Worm (Caenorhabditis elegans): Measurements from ENCODE around the gene F55G11.6.

DNA sequence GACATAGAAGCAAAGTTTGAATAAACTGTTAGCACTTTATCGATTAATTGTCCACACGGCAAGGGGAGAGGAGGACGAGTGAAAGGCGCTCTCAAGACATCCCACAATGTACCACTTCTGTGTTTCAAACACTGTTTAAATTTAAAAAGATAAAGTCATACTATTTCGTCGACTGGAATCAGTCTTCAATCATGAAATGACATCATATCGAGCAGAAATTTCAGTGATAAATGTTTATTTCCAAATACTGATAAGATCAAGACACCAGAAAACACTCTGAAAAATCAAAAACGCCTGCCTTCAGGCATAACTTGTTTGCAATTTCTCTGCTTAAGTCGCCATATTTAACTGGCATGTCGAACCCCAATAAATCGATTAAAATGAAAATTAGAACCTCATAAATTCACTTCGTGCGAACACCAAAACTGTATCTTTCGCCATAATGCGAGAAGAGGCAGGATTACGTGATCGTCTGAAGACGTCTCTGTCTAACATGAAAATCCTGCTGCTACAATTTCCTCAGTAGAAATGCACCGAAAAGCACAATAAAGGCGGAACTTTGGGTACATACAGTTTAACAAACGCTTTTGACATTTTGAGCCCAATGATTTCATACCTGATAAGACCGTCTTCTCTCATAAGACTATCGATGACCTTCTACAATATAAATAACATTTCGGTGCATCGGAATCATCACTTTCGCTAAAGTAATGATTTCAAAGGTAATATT, 20.6 kb downstream of the F55G11.6 start, which contains the start of gene K10D11.2:
- TF ChIP-seq flt-1 (GFP tag; IDR thresholded peaks at IDR 0.05) (no peak), T22C8.4 (GFP tag; IDR thresholded peaks at IDR 0.05) (no peak), klf-2 (GFP tag; conservative IDR thresholded peaks at IDR 0.05) (no peak), med-1 (GFP tag; optimal IDR thresholded peaks at IDR 0.05; ENCODE audit: insufficient read depth) (no peak), cog-1 (tag; optimal IDR thresholded peaks at IDR 0.05) (no peak), ref-1 (GFP tag; conservative IDR thresholded peaks at IDR 0.05) (no peak), ztf-23 (GFP tag; IDR thresholded peaks at IDR 0.05) (no peak)
